Fruit fly (Drosophila melanogaster): ENCODE results near the gene CG2258.

CG2258 gene

dm6 chrX:8125224-8125649 lies 23.3 kb upstream of the CG2258 start (continued):
- no peak for TF ChIP-seq CG1792 (GFP tag; optimal IDR thresholded peaks at IDR 0.05)
- peak; percentile 60 for TF ChIP-seq CG6689 (GFP tag; IDR thresholded peaks at IDR 0.05)
- no peak for TF ChIP-seq sna (GFP tag; IDR thresholded peaks at IDR 0.05; ENCODE audit: partially characterized antibody)
- no peak for TF ChIP-seq gfzf (GFP tag; optimal IDR thresholded peaks at IDR 0.05)
- TF ChIP-seq CG4707 (GFP tag; optimal IDR thresholded peaks at IDR 0.05): peak; percentile 68
- no peak for TF ChIP-seq C15 (GFP tag; IDR thresholded peaks at IDR 0.05)
- no peak for TF ChIP-seq CG43689 (GFP tag; IDR thresholded peaks at IDR 0.05)
- TF ChIP-seq CG4854 (GFP tag; optimal IDR thresholded peaks at IDR 0.05): no peak
- no peak for TF ChIP-seq ERR (GFP tag; optimal IDR thresholded peaks at IDR 0.05)
- TF ChIP-seq CG32767 (GFP tag; IDR thresholded peaks at IDR 0.05): peak; percentile 43; the same call in 1 of the 2 replicates
- no peak for TF ChIP-seq Elba2 (GFP tag; optimal IDR thresholded peaks at IDR 0.05)
- no peak for TF ChIP-seq ash1 (GFP tag; optimal IDR thresholded peaks at IDR 0.05)
- TF ChIP-seq CG12942 (GFP tag; optimal IDR thresholded peaks at IDR 0.05): peak; percentile 41
- TF ChIP-seq CG9932 (GFP tag; IDR thresholded peaks at IDR 0.05): no peak
- no peak for TF ChIP-seq crc (GFP tag; optimal IDR thresholded peaks at IDR 0.05)
- no peak for TF ChIP-seq CG8290 (GFP tag; optimal IDR thresholded peaks at IDR 0.05)
- TF ChIP-seq CG8290 (tag; optimal IDR thresholded peaks at IDR 0.05): no peak
- peak; percentile 19 for TF ChIP-seq Meics (GFP tag; optimal IDR thresholded peaks at IDR 0.05)
- TF ChIP-seq vnd (GFP tag; IDR thresholded peaks at IDR 0.05; ENCODE audit: partially characterized antibody): no peak
- TF ChIP-seq CG34376 (GFP tag; optimal IDR thresholded peaks at IDR 0.05): no peak
- TF ChIP-seq pnt (GFP tag; optimal IDR thresholded peaks at IDR 0.05): no peak
- peak; percentile 4 for TF ChIP-seq cwo (GFP tag; optimal IDR thresholded peaks at IDR 0.05)
- no peak for TF ChIP-seq CG16779 (GFP tag; IDR thresholded peaks at IDR 0.05)
- no peak for TF ChIP-seq Hsf (GFP tag; optimal IDR thresholded peaks at IDR 0.05)
- peak; percentile 57 for TF ChIP-seq tap (tag; optimal IDR thresholded peaks at IDR 0.05)
- no peak for TF ChIP-seq ab (GFP tag; optimal IDR thresholded peaks at IDR 0.05)
- TF ChIP-seq chm (GFP tag; IDR thresholded peaks at IDR 0.05): peak; percentile 28; the same call in 1 of the 2 replicates
- no peak for TF ChIP-seq ranshi (GFP tag; IDR thresholded peaks at IDR 0.05)
- no peak for TF ChIP-seq CHES-1-like (GFP tag; optimal IDR thresholded peaks at IDR 0.05)
- no peak for TF ChIP-seq Myb (GFP tag; optimal IDR thresholded peaks at IDR 0.05)
- TF ChIP-seq CG18619 (GFP tag; optimal IDR thresholded peaks at IDR 0.05): peak; percentile 33
- TF ChIP-seq CG32532 (GFP tag; IDR thresholded peaks at IDR 0.05): 0 out of 2 replicates have a peak, but pooled peaks have one; percentile 17
- TF ChIP-seq CG10565 (GFP tag; optimal IDR thresholded peaks at IDR 0.05): no peak
- no peak for TF ChIP-seq Mad (GFP tag; optimal IDR thresholded peaks at IDR 0.05)
- no peak for TF ChIP-seq Fer3 (tag; optimal IDR thresholded peaks at IDR 0.05)
- no peak for TF ChIP-seq sens-2 (GFP tag; IDR thresholded peaks at IDR 0.05)
- TF ChIP-seq lab (GFP tag; optimal IDR thresholded peaks at IDR 0.05): no peak
- no peak for TF ChIP-seq run (tag; optimal IDR thresholded peaks at IDR 0.05)
- no peak for TF ChIP-seq org-1 (GFP tag; optimal IDR thresholded peaks at IDR 0.05)
- no peak for TF ChIP-seq da (GFP tag; optimal IDR thresholded peaks at IDR 0.05)
- no peak for TF ChIP-seq Atf-2 (GFP tag; optimal IDR thresholded peaks at IDR 0.05)
- no peak for TF ChIP-seq CG31388 (GFP tag; optimal IDR thresholded peaks at IDR 0.05)
- TF ChIP-seq CG16813 (GFP tag; IDR thresholded peaks at IDR 0.05; ENCODE audit: partially characterized antibody): no peak
- peak; percentile 81 for TF ChIP-seq nmo (GFP tag; optimal IDR thresholded peaks at IDR 0.05)
- TF ChIP-seq CG4617 (GFP tag; optimal IDR thresholded peaks at IDR 0.05; ENCODE audit: borderline replicate concordance): no peak
- no peak for TF ChIP-seq fru (optimal IDR thresholded peaks at IDR 0.05)
- no peak for TF ChIP-seq Hmx (GFP tag; optimal IDR thresholded peaks at IDR 0.05)
- TF ChIP-seq Dad (GFP tag; optimal IDR thresholded peaks at IDR 0.05): no peak
- peak; percentile 38 for TF ChIP-seq CG15601 (tag; optimal IDR thresholded peaks at IDR 0.05)
- TF ChIP-seq Rx (GFP tag; IDR thresholded peaks at IDR 0.05): no peak
- no peak for TF ChIP-seq nau (GFP tag; optimal IDR thresholded peaks at IDR 0.05)
- TF ChIP-seq dati (GFP tag; IDR thresholded peaks at IDR 0.05): no peak
- no peak for TF ChIP-seq br (optimal IDR thresholded peaks at IDR 0.05)

Measured in whole organism, embryonic.